Worm (Caenorhabditis elegans) whole organism, young adult: Measurements from ENCODE around the gene K09G1.2.

Source experiments
- B0019.2 ChIP-seq: fragments of 200-800 bp; sonication (Bioruptor generic); conservative IDR thresholded peaks from 2 replicates; pipeline ENCODE4 v1.3.6; 2022; ENCODE audit warnings: missing genetic modification reagents, missing genetic modification characterization, missing compliant biosample characterization
- let-607 ChIP-seq, 2 experiments: fragments of 200-800 bp in 1 of 2; sonication (Bioruptor generic) in 1 of 2; sonication (generic microtip) in 1 of 2; optimal IDR thresholded peaks; 2 replicates each; lab custom pipeline; 2016 to 2018; ENCODE audit warnings: mild to moderate bottlenecking in 2 of 2, missing compliant biosample characterization in 2 of 2, missing genetic modification characterization in 2 of 2, moderate library complexity in 2 of 2, missing genotype in 1 of 2

DNA sequence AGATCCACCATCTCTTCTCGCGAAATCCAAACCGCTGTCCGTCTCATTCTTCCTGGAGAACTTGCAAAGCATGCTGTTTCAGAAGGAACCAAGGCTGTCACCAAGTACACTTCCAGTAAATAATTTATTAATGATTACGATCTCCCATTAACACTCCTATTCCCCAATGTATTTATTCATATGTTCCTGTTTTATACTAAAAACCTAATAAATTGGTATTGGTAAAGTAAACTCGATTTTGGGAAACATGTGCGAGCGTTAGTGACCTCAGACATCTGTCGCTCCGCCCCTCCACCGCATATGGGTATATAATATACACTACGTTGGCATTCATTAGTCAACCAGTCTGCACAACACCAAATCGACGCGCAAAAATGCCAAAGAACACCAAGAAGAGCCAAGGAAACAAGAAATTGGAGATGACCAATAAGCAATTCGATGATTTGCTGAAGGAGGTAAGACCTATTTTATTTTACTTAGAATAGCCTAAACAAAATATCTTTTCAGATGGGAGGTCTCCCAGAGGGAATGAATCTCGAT lies 44.3 kb upstream of the K09G1.2 start, which contains the start of gene C50F4.6:
- no peak for TF ChIP-seq let-607 (tag; optimal IDR thresholded peaks at IDR 0.05; lab: Kevin White, UChicago)
- no peak for TF ChIP-seq B0019.2 (GFP tag; lab: Robert Waterston, UW)
